Fruit fly (Drosophila melanogaster) whole organism, embryonic: Measurements from ENCODE around the gene CG17362.

Source experiments
- CG16779 ChIP-seq: fragments of 200-800 bp; sonication (Bioruptor generic); IDR thresholded peaks from 2 replicates; pipeline ENCODE4 v1.3.6; 2022; ENCODE audit warnings: missing biosample characterization, missing genetic modification characterization
- CG3407 ChIP-seq: fragments of 200-800 bp; sonication (Bioruptor generic); optimal IDR thresholded peaks from 2 replicates; lab custom pipeline; 2018; ENCODE audit warnings: missing biosample characterization, mild to moderate bottlenecking, missing genetic modification characterization
- CG3995 ChIP-seq: fragments of 200-800 bp; sonication (Bioruptor generic); optimal IDR thresholded peaks from 3 replicates; lab custom pipeline; 2016; ENCODE audit warnings: missing biosample characterization, missing genetic modification characterization
- Dref ChIP-seq: fragments of 200-800 bp; sonication (Bioruptor generic); IDR thresholded peaks from 2 replicates; pipeline ENCODE4 v1.3.6; 2022; ENCODE audit warnings: missing biosample characterization, missing genetic modification characterization
- Fer2 ChIP-seq: fragments of 200-800 bp; sonication (Bioruptor generic); optimal IDR thresholded peaks from 2 replicates; lab custom pipeline; 2018; ENCODE audit warnings: missing biosample characterization, mild to moderate bottlenecking, missing genetic modification characterization, moderate library complexity
- Hr39 ChIP-seq: fragments of >200 bp; optimal IDR thresholded peaks from 2 replicates; lab custom pipeline; 2017
- Mad ChIP-seq: fragments of 200-800 bp; sonication (Bioruptor generic); optimal IDR thresholded peaks from 2 replicates; lab custom pipeline; 2016; ENCODE audit warnings: missing biosample characterization, missing genetic modification characterization
- br ChIP-seq: fragments of >200 bp; optimal IDR thresholded peaks from 2 replicates; lab custom pipeline; 2017
- dmrt11E ChIP-seq: fragments of 200-800 bp; sonication (Bioruptor generic); optimal IDR thresholded peaks from 3 replicates; lab custom pipeline; 2018; ENCODE audit warnings: missing biosample characterization, mild to moderate bottlenecking, missing genetic modification characterization, moderate library complexity
- gsb-n ChIP-seq: fragments of 200-800 bp; sonication (Bioruptor generic); optimal IDR thresholded peaks from 3 replicates; lab custom pipeline; 2018; ENCODE audit warnings: missing biosample characterization, mild to moderate bottlenecking, missing genetic modification characterization
- pros ChIP-seq: fragments of 200-800 bp; sonication (Bioruptor generic); optimal IDR thresholded peaks from 3 replicates; lab custom pipeline; 2019; ENCODE audit warnings: missing biosample characterization, mild to moderate bottlenecking, missing genetic modification characterization, moderate library complexity

dm6 chr3L:13957789-13958188 lies 28.6 kb upstream of the CG17362 start:
- TF ChIP-seq Mad (no peak), pros (GFP tag; lab: Kevin White, UChicago) (no peak), CG3995 (GFP tag; lab: Kevin White, UChicago) (no peak), CG3407 (GFP tag; lab: Kevin White, UChicago) (no peak), Hr39 (lab: Kevin White, UChicago) (no peak), gsb-n (tag; lab: Kevin White, UChicago) (no peak), CG16779 (GFP tag; lab: Robert Waterston, UW) (no peak), Dref (GFP tag; lab: Robert Waterston, UW) (no peak), Fer2 (tag; lab: Kevin White, UChicago) (no peak), br (lab: Kevin White, UChicago) (no peak), dmrt11E (no peak)
